Fruit fly (Drosophila melanogaster): Measurements from ENCODE around the gene CG10077.

Gene CG10077

DNA sequence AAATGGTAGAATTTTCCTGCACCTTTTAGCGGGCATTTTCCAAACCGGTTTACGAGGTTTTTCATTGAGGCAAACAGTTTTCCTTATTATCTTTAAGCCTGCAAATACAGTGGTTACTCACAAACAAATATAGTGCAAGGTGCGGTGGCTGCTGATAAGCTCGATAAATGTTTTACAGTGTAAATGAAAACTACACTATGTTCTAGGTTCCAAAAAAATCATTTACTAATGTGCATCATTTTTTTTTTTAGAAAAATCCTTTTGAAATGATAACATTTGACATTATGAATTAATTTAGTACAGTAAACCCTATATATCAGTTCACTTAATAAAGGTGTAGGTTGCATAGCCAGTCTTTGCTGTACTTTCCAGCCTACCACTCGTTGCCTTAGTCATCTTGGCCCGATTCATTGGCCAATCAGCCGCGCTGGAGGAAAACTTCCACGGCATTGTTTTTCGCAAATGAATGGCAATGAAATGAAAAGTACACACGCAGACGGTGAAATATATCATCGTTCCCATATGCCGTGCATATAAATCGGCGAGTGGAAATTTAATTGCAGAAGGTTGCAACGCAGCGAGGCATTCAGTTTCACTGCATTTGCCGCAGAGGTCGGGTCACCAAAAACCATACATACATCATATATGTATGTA lies 22.5 kb upstream of the CG10077 start (continued):
- TF ChIP-seq en (GFP tag; optimal IDR thresholded peaks at IDR 0.05), result no peak
- no peak for TF ChIP-seq dimm (GFP tag; IDR thresholded peaks at IDR 0.05)
- no peak for TF ChIP-seq Dbx (GFP tag; IDR thresholded peaks at IDR 0.05)
- TF ChIP-seq CG32532 (GFP tag; IDR thresholded peaks at IDR 0.05), result 0 out of 2 replicates have a peak, but pooled peaks have one; percentile 21
- no peak for TF ChIP-seq CG13287 (GFP tag; IDR thresholded peaks at IDR 0.05; ENCODE audit: partially characterized antibody)
- TF ChIP-seq CG15269 (tag; optimal IDR thresholded peaks at IDR 0.05), result peak; percentile 3
- no peak for TF ChIP-seq MBD-R2 (GFP tag; IDR thresholded peaks at IDR 0.05)
- no peak for TF ChIP-seq Lim3 (GFP tag; IDR thresholded peaks at IDR 0.05)
- no peak for TF ChIP-seq CG18599 (GFP tag; optimal IDR thresholded peaks at IDR 0.05)
- peak; percentile 18 for TF ChIP-seq fd96Cb (tag; optimal IDR thresholded peaks at IDR 0.05)
- TF ChIP-seq CG10267 (tag; optimal IDR thresholded peaks at IDR 0.05), result no peak
- TF ChIP-seq CG9876 (GFP tag; optimal IDR thresholded peaks at IDR 0.05), result no peak
- TF ChIP-seq CG17385 (GFP tag; optimal IDR thresholded peaks at IDR 0.05), result no peak
- TF ChIP-seq E2f1 (GFP tag; IDR thresholded peaks at IDR 0.05), result no peak
- no peak for TF ChIP-seq CG10979 (tag; optimal IDR thresholded peaks at IDR 0.05)
- TF ChIP-seq ssp (GFP tag; IDR thresholded peaks at IDR 0.05), result no peak
- peak; percentile 16 for TF ChIP-seq CG33557 (GFP tag; optimal IDR thresholded peaks at IDR 0.05)
- peak; percentile 31; the same call in 1 of the 2 replicates for TF ChIP-seq Xrp1 (GFP tag; IDR thresholded peaks at IDR 0.05)
- no peak for TF ChIP-seq tx (GFP tag; optimal IDR thresholded peaks at IDR 0.05)
- TF ChIP-seq CG6765 (GFP tag; optimal IDR thresholded peaks at IDR 0.05), result no peak
- no peak for TF ChIP-seq Sry-δ (GFP tag; optimal IDR thresholded peaks at IDR 0.05)
- TF ChIP-seq slp2 (GFP tag; optimal IDR thresholded peaks at IDR 0.05), result peak; percentile 13
- TF ChIP-seq CG16815 (GFP tag; optimal IDR thresholded peaks at IDR 0.05), result no peak
- TF ChIP-seq dmrt11E (tag; optimal IDR thresholded peaks at IDR 0.05), result peak; percentile 27
- no peak for TF ChIP-seq CG15479 (GFP tag; optimal IDR thresholded peaks at IDR 0.05)
- TF ChIP-seq Med (GFP tag), result peak; percentile 72
- no peak for TF ChIP-seq CG17361 (GFP tag; IDR thresholded peaks at IDR 0.05)
- no peak for TF ChIP-seq Nf-YA (GFP tag; IDR thresholded peaks at IDR 0.05)
- peak; percentile 47; the same call in 1 of the 2 replicates for TF ChIP-seq Ptx1 (GFP tag; IDR thresholded peaks at IDR 0.05)
- no peak for TF ChIP-seq kay (GFP tag; optimal IDR thresholded peaks at IDR 0.05)
- no peak for TF ChIP-seq knrl (GFP tag; IDR thresholded peaks at IDR 0.05; ENCODE audit: partially characterized antibody)
- TF ChIP-seq CG31224 (GFP tag; IDR thresholded peaks at IDR 0.05), result no peak
- peak; percentile 39 for TF ChIP-seq gem (tag; optimal IDR thresholded peaks at IDR 0.05)
- TF ChIP-seq Oaz (GFP tag; IDR thresholded peaks at IDR 0.05), result no peak
- no peak for TF ChIP-seq ind (GFP tag; optimal IDR thresholded peaks at IDR 0.05)
- TF ChIP-seq salm (tag; optimal IDR thresholded peaks at IDR 0.05), result no peak
- no peak for TF ChIP-seq Fer2 (tag; optimal IDR thresholded peaks at IDR 0.05)
- TF ChIP-seq Atf6 (GFP tag; IDR thresholded peaks at IDR 0.05), result no peak
- TF ChIP-seq CG11504 (tag; optimal IDR thresholded peaks at IDR 0.05), result peak; percentile 27
- TF ChIP-seq Dip2 (GFP tag; IDR thresholded peaks at IDR 0.05), result no peak
- TF ChIP-seq Ets65A (GFP tag), result peak; percentile 78
- TF ChIP-seq CG18011 (GFP tag; optimal IDR thresholded peaks at IDR 0.05), result no peak
- no peak for TF ChIP-seq Hr39 (optimal IDR thresholded peaks at IDR 0.05)
- no peak for TF ChIP-seq GATAe (GFP tag; conservative IDR thresholded peaks at IDR 0.05)
- TF ChIP-seq sens (GFP tag), result peak; percentile 92
- TF ChIP-seq CG7271 (tag; optimal IDR thresholded peaks at IDR 0.05), result no peak
- peak; percentile 47 for TF ChIP-seq cg (GFP tag; optimal IDR thresholded peaks at IDR 0.05)
- no peak for TF ChIP-seq CG10959 (GFP tag; IDR thresholded peaks at IDR 0.05)
- no peak for TF ChIP-seq Abd-B (GFP tag; optimal IDR thresholded peaks at IDR 0.05)
- TF ChIP-seq zen (tag; optimal IDR thresholded peaks at IDR 0.05), result no peak
- peak; percentile 14; the same call in 1 of the 2 replicates for TF ChIP-seq CG17328 (GFP tag; IDR thresholded peaks at IDR 0.05)

All from whole organism, embryonic.